Worm (Caenorhabditis elegans) whole organism, L4 larva: ENCODE results near the gene T05A8.2.

Source experiments
- aha-1 ChIP-seq: fragments of 150-350 bp; peaks from one replicate; lab custom pipeline; 2014; ENCODE audit warnings: missing biosample characterization, missing genetic modification characterization

Gene T05A8.2

DNA sequence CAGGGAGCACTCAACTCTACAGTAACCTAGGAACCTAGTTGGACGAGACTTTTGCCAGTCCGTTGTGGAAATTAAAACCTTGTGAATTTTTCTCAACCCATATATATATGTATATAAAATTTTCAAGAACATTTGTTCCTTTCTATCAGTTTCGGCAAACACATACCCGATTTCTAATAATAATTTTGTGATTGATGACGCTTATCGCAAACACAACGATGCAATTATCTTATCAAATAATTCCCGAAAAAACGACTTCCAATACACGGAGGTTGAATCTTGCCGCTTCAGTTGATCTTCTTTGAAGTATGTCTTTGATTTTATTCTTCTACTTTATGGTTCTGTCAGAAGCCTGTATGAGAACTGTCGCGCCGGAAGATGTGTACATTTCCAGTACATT is 45.7 kb downstream of the T05A8.2 start, which contains the start of gene F22E5.2:
TSS of gene F22E5.2 (plus strand) at position 301 of the 400 bp plus-strand sequence.
- TF ChIP-seq aha-1: peak; percentile 26
- TF ChIP-seq, all 104 proteins: peak for 1; not testable (repeated sequence) for 103
